Worm (Caenorhabditis elegans): ENCODE results near the gene pat-9.

- no peak for TF ChIP-seq sdc-2 (tag; optimal IDR thresholded peaks at IDR 0.05)
- TF ChIP-seq C08G9.2 (tag; optimal IDR thresholded peaks at IDR 0.05), result no peak
- no peak for TF ChIP-seq fkh-10 (GFP tag; optimal IDR thresholded peaks at IDR 0.05)
- TF ChIP-seq K09A11.1 (tag; optimal IDR thresholded peaks at IDR 0.05; ENCODE audit: insufficient read depth), result no peak
- TF ChIP-seq fax-1 (tag; optimal IDR thresholded peaks at IDR 0.05), result no peak
- TF ChIP-seq F13H6.1 (tag; optimal IDR thresholded peaks at IDR 0.05), result no peak
- no peak for TF ChIP-seq ama-1 (optimal IDR thresholded peaks at IDR 0.05)
- no peak for TF ChIP-seq nfya-1 (tag; optimal IDR thresholded peaks at IDR 0.05)
- TF ChIP-seq rnt-1 (tag; optimal IDR thresholded peaks at IDR 0.05), result no peak
Observed at ce11 chrX:16490753-16491152, 45.9 kb upstream of the pat-9 start.

All from whole organism, late embryonic.